Worm (Caenorhabditis elegans): ENCODE measurements around the gene srg-9.

ce11 chrIII:6289366-6289765 is 32.8 kb upstream of the srg-9 start:
- TF ChIP-seq mls-2 (tag; optimal IDR thresholded peaks at IDR 0.05) (no peak), blmp-1 (tag; optimal IDR thresholded peaks at IDR 0.05) (no peak), unc-62 (GFP tag; optimal IDR thresholded peaks at IDR 0.05) (no peak), ces-1 (GFP tag; optimal IDR thresholded peaks at IDR 0.05) (no peak), lin-32 (GFP tag; optimal IDR thresholded peaks at IDR 0.05) (no peak)
